Fruit fly (Drosophila melanogaster) whole organism, embryonic: Measurements from ENCODE around the gene CG33932.

ENCODE experiments used
- BEAF-32 ChIP-seq: fragments of 200-800 bp; sonication (Bioruptor generic); optimal IDR thresholded peaks from 3 replicates; lab custom pipeline; 2017; ENCODE audit warnings: missing biosample characterization, missing genetic modification characterization, mild to moderate bottlenecking, moderate library complexity, missing genetic modification reagents
- CG10979 ChIP-seq: fragments of 200-800 bp; sonication (Bioruptor generic); optimal IDR thresholded peaks from 2 replicates; lab custom pipeline; 2018; ENCODE audit warnings: missing biosample characterization, mild to moderate bottlenecking, missing genetic modification characterization, moderate library complexity
- CG11695 ChIP-seq: fragments of 200-800 bp; sonication (Bioruptor generic); IDR thresholded peaks from 3 replicates; pipeline ENCODE4 v1.3.6; 2022; ENCODE audit warnings: missing biosample characterization, missing genetic modification characterization
- CG12391 ChIP-seq: fragments of 200-800 bp; sonication (Bioruptor generic); optimal IDR thresholded peaks from 3 replicates; lab custom pipeline; 2018; ENCODE audit warnings: missing biosample characterization, mild to moderate bottlenecking, missing genetic modification characterization, moderate library complexity
- CG13424 ChIP-seq: fragments of 200-800 bp; sonication (Bioruptor generic); optimal IDR thresholded peaks from 2 replicates; lab custom pipeline; 2019; ENCODE audit warnings: missing biosample characterization, mild to moderate bottlenecking, missing genetic modification characterization, moderate library complexity
- CG14050 ChIP-seq: fragments of 200-800 bp; sonication (Bioruptor generic); IDR thresholded peaks from 3 replicates; pipeline ENCODE4 v1.3.6; 2022; ENCODE audit warnings: missing biosample characterization, missing genetic modification characterization
- CG15011 ChIP-seq: fragments of 200-800 bp; sonication (Bioruptor generic); optimal IDR thresholded peaks from 3 replicates; lab custom pipeline; 2018; ENCODE audit warnings: missing biosample characterization, mild to moderate bottlenecking, missing genetic modification characterization
- CG15514 ChIP-seq: fragments of 200-800 bp; sonication (Bioruptor generic); optimal IDR thresholded peaks from 3 replicates; lab custom pipeline; 2017; ENCODE audit warnings: missing biosample characterization, missing genetic modification characterization, mild to moderate bottlenecking, moderate library complexity, missing genetic modification reagents
- CG16863 ChIP-seq: fragments of 200-800 bp; sonication (Bioruptor generic); optimal IDR thresholded peaks from 3 replicates; lab custom pipeline; 2016; ENCODE audit warnings: missing biosample characterization, missing genetic modification characterization
- CG17361 ChIP-seq: fragments of 200-800 bp; sonication (Bioruptor generic); IDR thresholded peaks from 3 replicates; pipeline ENCODE4 v1.3.6; 2022; ENCODE audit warnings: missing biosample characterization, missing genetic modification characterization
- CG18764 ChIP-seq: fragments of 200-800 bp; sonication (Bioruptor generic); optimal IDR thresholded peaks from 3 replicates; lab custom pipeline; 2016; ENCODE audit warnings: missing biosample characterization, missing genetic modification characterization
- CG2712 ChIP-seq: fragments of 200-800 bp; optimal IDR thresholded peaks from 3 replicates; lab custom pipeline; 2019; ENCODE audit warnings: missing biosample characterization, mild to moderate bottlenecking, missing genetic modification characterization, moderate library complexity
- CG30431 ChIP-seq: fragments of 200-800 bp; sonication (Bioruptor generic); optimal IDR thresholded peaks from 2 replicates; lab custom pipeline; 2017; ENCODE audit warnings: missing biosample characterization, missing genetic modification characterization
- CG31224 ChIP-seq: fragments of 200-800 bp; sonication (Bioruptor generic); IDR thresholded peaks from 2 replicates; pipeline ENCODE4 v1.3.6; 2022; ENCODE audit warnings: missing biosample characterization, missing genetic modification characterization
- CG31441 ChIP-seq: fragments of 200-800 bp; sonication (Bioruptor generic); IDR thresholded peaks from 2 replicates; pipeline ENCODE4 v1.3.6; 2022; ENCODE audit warnings: missing biosample characterization, missing genetic modification characterization
- CG4424 ChIP-seq: fragments of 200-800 bp; sonication (Bioruptor generic); optimal IDR thresholded peaks from 3 replicates; lab custom pipeline; 2016; ENCODE audit warnings: missing biosample characterization, missing genetic modification characterization
- CG7556 ChIP-seq: fragments of 200-800 bp; sonication (Bioruptor generic); optimal IDR thresholded peaks from 2 replicates; lab custom pipeline; 2017; ENCODE audit warnings: missing biosample characterization, mild to moderate bottlenecking, missing genetic modification characterization
- CG8478 ChIP-seq: fragments of >200 bp; optimal IDR thresholded peaks from 2 replicates; lab custom pipeline; 2018
- CG8924 ChIP-seq: fragments of 200-800 bp; optimal IDR thresholded peaks from 3 replicates; lab custom pipeline; 2019; ENCODE audit warnings: missing biosample characterization, mild to moderate bottlenecking, missing genetic modification characterization, moderate library complexity
- CG9727 ChIP-seq: fragments of 200-800 bp; sonication (Bioruptor generic); optimal IDR thresholded peaks from 3 replicates; lab custom pipeline; 2017; ENCODE audit warnings: missing biosample characterization, mild to moderate bottlenecking, missing genetic modification characterization
- CG9797 ChIP-seq: fragments of 200-800 bp; sonication (Bioruptor generic); optimal IDR thresholded peaks from 3 replicates; lab custom pipeline; 2018; ENCODE audit warnings: missing biosample characterization, mild to moderate bottlenecking, missing genetic modification characterization
- CHES-1-like ChIP-seq: fragments of 200-800 bp; sonication (Bioruptor generic); optimal IDR thresholded peaks from 2 replicates; lab custom pipeline; 2016; ENCODE audit warnings: missing biosample characterization, missing genetic modification characterization
- E2f2 ChIP-seq: fragments of 200-800 bp; sonication (Bioruptor generic); IDR thresholded peaks from 2 replicates; pipeline ENCODE4 v1.3.6; 2022; ENCODE audit warnings: missing biosample characterization, missing genetic modification characterization
- Fer1 ChIP-seq: fragments of 200-800 bp; sonication (Bioruptor generic); optimal IDR thresholded peaks from 2 replicates; lab custom pipeline; 2017; ENCODE audit warnings: missing biosample characterization, mild to moderate bottlenecking, missing genetic modification characterization
- Hr78 ChIP-seq, 2 experiments: fragments of 200-800 bp in 1 of 2; fragments of >200 bp in 1 of 2; sonication (Bioruptor generic) in 1 of 2; optimal IDR thresholded peaks; 2 replicates each; lab custom pipeline; 2017 to 2019; ENCODE audit warnings: missing biosample characterization in 2 of 2, missing genetic modification characterization in 2 of 2, mild to moderate bottlenecking in 1 of 2, moderate library complexity in 1 of 2
- Jarid2 ChIP-seq: fragments of 200-800 bp; sonication (Bioruptor generic); optimal IDR thresholded peaks from 3 replicates; lab custom pipeline; 2017; ENCODE audit warnings: mild to moderate bottlenecking, missing biosample characterization, missing genetic modification reagents, missing genetic modification characterization
- Lpt ChIP-seq: fragments of >200 bp; optimal IDR thresholded peaks from 2 replicates; lab custom pipeline; 2018; ENCODE audit warnings: missing biosample characterization, missing genetic modification characterization
- Nf-YC ChIP-seq: fragments of 200-800 bp; optimal IDR thresholded peaks from 3 replicates; lab custom pipeline; 2019; ENCODE audit warnings: missing biosample characterization, mild to moderate bottlenecking, missing genetic modification characterization, moderate library complexity
- Pdp1 ChIP-seq, 2 experiments: fragments of 200-800 bp; sonication (Bioruptor generic); optimal IDR thresholded peaks; 3 replicates each; lab custom pipeline; 2016; ENCODE audit warnings: missing biosample characterization in 2 of 2, missing genetic modification characterization in 2 of 2, mild to moderate bottlenecking in 1 of 2, moderate library complexity in 1 of 2
- Rfx ChIP-seq: fragments of 200-800 bp; sonication (Bioruptor generic); IDR thresholded peaks from 2 replicates; pipeline ENCODE4 v1.3.6; 2022; ENCODE audit warnings: missing biosample characterization, missing genetic modification characterization
- Ssrp ChIP-seq: fragments of 200-800 bp; sonication (Bioruptor generic); optimal IDR thresholded peaks from 2 replicates; lab custom pipeline; 2018; ENCODE audit warnings: missing biosample characterization, mild to moderate bottlenecking, missing genetic modification characterization, moderate library complexity
- Stat92E ChIP-seq, 3 experiments: fragments of >200 bp in 2 of 3; fragments of 200-800 bp in 1 of 3; sonication (Bioruptor generic) in 1 of 3; optimal IDR thresholded peaks; 2 replicates each; lab custom pipeline; 2017 to 2019; ENCODE audit warnings: missing biosample characterization in 3 of 3, missing genetic modification characterization in 3 of 3, mild to moderate bottlenecking in 1 of 3, moderate library complexity in 1 of 3
- Xrp1 ChIP-seq: fragments of 200-800 bp; sonication (Bioruptor generic); IDR thresholded peaks from 2 replicates; pipeline ENCODE4 v1.3.6; 2022; ENCODE audit warnings: missing biosample characterization, missing genetic modification characterization
- amos ChIP-seq: fragments of 200-800 bp; sonication (Bioruptor generic); IDR thresholded peaks from 2 replicates; pipeline ENCODE4 v1.3.6; 2022; ENCODE audit warnings: missing biosample characterization, missing genetic modification characterization; ENCODE audit not compliant: partially characterized antibody
- cato ChIP-seq: fragments of 200-800 bp; sonication (Bioruptor generic); optimal IDR thresholded peaks from 2 replicates; lab custom pipeline; 2016; ENCODE audit warnings: missing biosample characterization, missing genetic modification characterization, borderline replicate concordance
- dpn ChIP-seq, 2 experiments: fragments of 200-800 bp; sonication (Bioruptor generic); optimal IDR thresholded peaks; 3 replicates each; lab custom pipeline; 2016; ENCODE audit warnings: missing biosample characterization in 2 of 2, missing genetic modification characterization in 2 of 2
- her ChIP-seq: fragments of 200-800 bp; sonication (Bioruptor generic); optimal IDR thresholded peaks from 2 replicates; lab custom pipeline; 2016; ENCODE audit warnings: missing biosample characterization, missing genetic modification characterization
- hth ChIP-seq: fragments of >200 bp; optimal IDR thresholded peaks from 2 replicates; lab custom pipeline; 2017; ENCODE audit warnings: inconsistent platforms
- kah ChIP-seq: fragments of 200-800 bp; sonication (Bioruptor generic); optimal IDR thresholded peaks from 2 replicates; lab custom pipeline; 2018; ENCODE audit warnings: missing biosample characterization, mild to moderate bottlenecking, missing genetic modification characterization
- lola ChIP-seq, 3 experiments: fragments of >200 bp in 2 of 3; fragments of 200-800 bp in 1 of 3; sonication (Bioruptor generic) in 1 of 3; optimal IDR thresholded peaks; 2 replicates each; lab custom pipeline; 2017 to 2019; ENCODE audit warnings: missing biosample characterization in 3 of 3, missing genetic modification characterization in 3 of 3, mild to moderate bottlenecking in 1 of 3, moderate library complexity in 1 of 3
- phol ChIP-seq: fragments of 200-800 bp; sonication (Bioruptor generic); optimal IDR thresholded peaks from 3 replicates; lab custom pipeline; 2018; ENCODE audit warnings: missing biosample characterization, mild to moderate bottlenecking, missing genetic modification characterization, moderate library complexity
- pzg ChIP-seq: fragments of 200-800 bp; sonication (Bioruptor generic); optimal IDR thresholded peaks from 3 replicates; lab custom pipeline; 2018; ENCODE audit warnings: missing biosample characterization, mild to moderate bottlenecking, missing genetic modification characterization, moderate library complexity
- ranshi ChIP-seq: fragments of 200-800 bp; sonication (Bioruptor generic); IDR thresholded peaks from 2 replicates; pipeline ENCODE4 v1.3.6; 2022; ENCODE audit warnings: missing biosample characterization, missing genetic modification characterization
- row ChIP-seq: fragments of 200-800 bp; sonication (Bioruptor generic); IDR thresholded peaks from 3 replicates; pipeline ENCODE4 v1.3.6; 2022; ENCODE audit warnings: missing biosample characterization, missing genetic modification characterization
- sens ChIP-seq: fragments of 200-800 bp; sonication (Bioruptor generic); peaks from one replicate; lab custom pipeline; 2016; ENCODE audit warnings: missing biosample characterization, missing genetic modification characterization
- slbo ChIP-seq: fragments of 200-800 bp; sonication (Bioruptor generic); IDR thresholded peaks from 2 replicates; pipeline ENCODE4 v1.3.6; 2022; ENCODE audit warnings: missing biosample characterization, missing genetic modification characterization
- sob ChIP-seq: fragments of 200-800 bp; sonication (Bioruptor generic); IDR thresholded peaks from 2 replicates; pipeline ENCODE4 v1.3.6; 2022; ENCODE audit warnings: missing biosample characterization, missing genetic modification characterization
- wor ChIP-seq: fragments of 200-800 bp; sonication (Bioruptor generic); IDR thresholded peaks from 2 replicates; pipeline ENCODE4 v1.3.6; 2022; ENCODE audit warnings: missing biosample characterization, missing genetic modification characterization

CG33932 gene

dm6 chrX:19697255-19697877 is 46.9 kb upstream of the CG33932 start (continued):
- TF ChIP-seq her (GFP tag; lab: Kevin White, UChicago) (no peak), lola (GFP tag; optimal IDR thresholded peaks at IDR 0.05; lab: Kevin White, UChicago) (no peak), CG14050 (GFP tag; lab: Robert Waterston, UW) (no peak), kah (GFP tag; lab: Kevin White, UChicago) (no peak), CG18764 (GFP tag; lab: Kevin White, UChicago) (no peak), CG15514 (GFP tag; lab: Kevin White, UChicago) (no peak), CG12391 (no peak), wor (GFP tag; lab: Robert Waterston, UW) (no peak), Rfx (GFP tag; lab: Robert Waterston, UW) (peak; percentile 20; the same call in 1 of the 2 replicates), Jarid2 (GFP tag; lab: Kevin White, UChicago) (no peak), Lpt (no peak), Hr78 (GFP tag; optimal IDR thresholded peaks at IDR 0.05; lab: Kevin White, UChicago) (no peak), cato (GFP tag; lab: Kevin White, UChicago) (no peak), CG31224 (GFP tag; lab: Robert Waterston, UW) (no peak), Stat92E (GFP tag; optimal IDR thresholded peaks at IDR 0.05; lab: Kevin White, UChicago) (no peak), CG15011 (GFP tag; lab: Kevin White, UChicago) (no peak), CG9797 (no peak), CG16863 (GFP tag; lab: Kevin White, UChicago) (peak; percentile 1), hth (no peak)

dm6 chrX:19701611-19702010 is 42.6 kb upstream of the CG33932 start, which contains the start of gene Tcs4:
TSS of gene Tcs4 (minus strand) at chrX:19701755.
- TF ChIP-seq slbo (GFP tag; lab: Robert Waterston, UW) (peak; percentile 20; the same call in 1 of the 2 replicates), Nf-YC (tag; lab: Kevin White, UChicago) (peak; percentile 19), CG2712 (tag; lab: Kevin White, UChicago) (peak; percentile 60), CG11695 (GFP tag; lab: Robert Waterston, UW) (0 out of 3 replicates have a peak, but pooled peaks have one; percentile 18), CG8924 (tag; lab: Kevin White, UChicago) (peak; percentile 20), pzg (peak; percentile 43), CG15514 (GFP tag; lab: Kevin White, UChicago) (peak; percentile 16), CG17361 (0 out of 3 replicates have a peak, but pooled peaks have one; percentile 33), CG31441 (GFP tag; lab: Robert Waterston, UW) (0 out of 2 replicates have a peak, but pooled peaks have one; percentile 22), sens (GFP tag; lab: Kevin White, UChicago) (peak; percentile 62), Pdp1 (GFP tag; optimal IDR thresholded peaks at IDR 0.05; lab: Kevin White, UChicago) (peak in 1 of 2 experiments; percentile 83), dpn (GFP tag; optimal IDR thresholded peaks at IDR 0.05; lab: Kevin White, UChicago) (peak in 1 of 2 experiments; percentile 28), CG8478 (lab: Kevin White, UChicago) (no peak), CHES-1-like (GFP tag; lab: Kevin White, UChicago) (no peak), phol (peak; percentile 60), CG10979 (tag; lab: Kevin White, UChicago) (peak; percentile 31), Xrp1 (GFP tag; lab: Robert Waterston, UW) (peak; percentile 43; the same call in 1 of the 2 replicates), ranshi (GFP tag; lab: Robert Waterston, UW) (0 out of 2 replicates have a peak, but pooled peaks have one; percentile 12), row (peak; percentile 76), amos (GFP tag; lab: Robert Waterston, UW) (peak; percentile 46; the same call in 1 of the 2 replicates), CG7556 (GFP tag; lab: Kevin White, UChicago) (peak; percentile 5), CG30431 (GFP tag; lab: Kevin White, UChicago) (no peak), Ssrp (tag; lab: Kevin White, UChicago) (peak; percentile 5), CG13424 (peak; percentile 58), Fer1 (peak; percentile 5), BEAF-32 (peak; percentile 8), CG4424 (peak; percentile 10), CG9727 (GFP tag; lab: Kevin White, UChicago) (no peak), E2f2 (GFP tag; lab: Robert Waterston, UW) (peak; percentile 51), sob (0 out of 2 replicates have a peak, but pooled peaks have one; percentile 19)
